Fruit fly (Drosophila melanogaster) whole organism, wandering third instar larva: Measurements from ENCODE around the gene CG15143.

ENCODE experiments used
- Dfd ChIP-seq: fragments of >200 bp; optimal IDR thresholded peaks from 2 replicates; lab custom pipeline; 2017; ENCODE audit warnings: missing biosample characterization, missing genetic modification characterization
- Hr78 ChIP-seq: fragments of >200 bp; optimal IDR thresholded peaks from 2 replicates; lab custom pipeline; 2017; ENCODE audit warnings: missing biosample characterization, missing genetic modification characterization
- Hr83 ChIP-seq: fragments of 200-300 bp; sonication (Bioruptor generic); optimal IDR thresholded peaks from 2 replicates; lab custom pipeline; 2016; ENCODE audit warnings: missing biosample characterization, mild to moderate bottlenecking, missing genetic modification characterization, moderate library complexity; ENCODE audit not compliant: poor library complexity, severe bottlenecking
- Mio ChIP-seq: sonication (Bioruptor generic); optimal IDR thresholded peaks from 2 replicates; lab custom pipeline; 2016; ENCODE audit warnings: missing biosample characterization, missing genetic modification characterization
- Myc ChIP-seq: fragments of >200 bp; optimal IDR thresholded peaks from 2 replicates; lab custom pipeline; 2017
- fru ChIP-seq: fragments of 200-800 bp; sonication (Bioruptor generic); optimal IDR thresholded peaks from 3 replicates; lab custom pipeline; 2016; ENCODE audit warnings: missing biosample characterization, mild to moderate bottlenecking, missing genetic modification characterization
- h ChIP-seq: fragments of 200-800 bp; sonication (Bioruptor generic); optimal IDR thresholded peaks from 3 replicates; lab custom pipeline; 2016; ENCODE audit warnings: missing biosample characterization, mild to moderate bottlenecking, missing genetic modification characterization
- lola ChIP-seq: fragments of >200 bp; optimal IDR thresholded peaks from 2 replicates; lab custom pipeline; 2017; ENCODE audit warnings: missing biosample characterization, missing genetic modification characterization
- pan ChIP-seq: fragments of >200 bp; optimal IDR thresholded peaks from 2 replicates; lab custom pipeline; 2017
- psq ChIP-seq: fragments of 200-800 bp; sonication (Bioruptor generic); optimal IDR thresholded peaks from 3 replicates; lab custom pipeline; 2017; ENCODE audit warnings: missing biosample characterization, mild to moderate bottlenecking, missing genetic modification characterization, moderate library complexity
- sage ChIP-seq: fragments of 200-800 bp; sonication (Bioruptor generic); optimal IDR thresholded peaks from 2 replicates; lab custom pipeline; 2016; ENCODE audit warnings: missing biosample characterization, mild to moderate bottlenecking, missing genetic modification characterization
- sv ChIP-seq: fragments of 200-800 bp; sonication (Bioruptor generic); optimal IDR thresholded peaks from 3 replicates; lab custom pipeline; 2016; ENCODE audit warnings: missing biosample characterization, missing genetic modification characterization
- woc ChIP-seq: sonication (Bioruptor generic); optimal IDR thresholded peaks from 2 replicates; lab custom pipeline; 2016; ENCODE audit warnings: missing biosample characterization, mild to moderate bottlenecking, missing genetic modification characterization

dm6 chr2L:17529022-17529421 is 4.7 kb upstream of the CG15143 start, which contains the start of gene CG15144:
- no peak for TF ChIP-seq Myc
- no peak for TF ChIP-seq Hr78 (GFP tag; lab: Kevin White, UChicago)
- no peak for TF ChIP-seq sage
- no peak for TF ChIP-seq fru (GFP tag; lab: Kevin White, UChicago)
- no peak for TF ChIP-seq Dfd (GFP tag; lab: Kevin White, UChicago)
- TF ChIP-seq woc (GFP tag; lab: Kevin White, UChicago): no peak
- TF ChIP-seq pan (lab: Kevin White, UChicago): no peak
- TF ChIP-seq Mio: no peak
- no peak for TF ChIP-seq lola (GFP tag; lab: Kevin White, UChicago)
- TF ChIP-seq h (GFP tag; lab: Kevin White, UChicago): no peak
- TF ChIP-seq Hr83: no peak
- no peak for TF ChIP-seq sv (GFP tag; lab: Kevin White, UChicago)
- TF ChIP-seq psq (GFP tag; lab: Kevin White, UChicago): no peak
